Worm (Caenorhabditis elegans): ENCODE results near the gene pqn-42.

Gene pqn-42

DNA sequence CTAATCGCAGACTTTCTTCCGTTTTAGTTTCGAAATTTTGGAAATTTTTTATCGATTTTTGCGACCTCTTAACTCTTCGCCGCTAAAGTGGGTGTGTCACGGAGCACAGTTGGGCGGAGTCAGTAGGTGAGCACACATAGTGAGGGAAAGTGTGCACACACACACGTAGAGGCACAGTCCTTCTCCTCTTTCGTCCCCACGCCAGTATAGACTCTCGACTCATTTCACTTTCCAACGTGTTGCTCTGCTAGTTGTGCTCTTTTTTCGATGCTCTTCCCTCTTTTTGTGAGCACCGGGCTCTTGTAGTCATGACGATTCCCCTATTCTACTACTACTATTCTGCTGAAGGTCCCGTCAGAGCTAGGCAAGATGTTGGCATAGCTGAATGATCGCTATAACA lies 6.3 kb downstream of the pqn-42 start:
- TF ChIP-seq pbrm-1 (GFP tag; IDR thresholded peaks at IDR 0.05) (0 out of 2 replicates have a peak, but pooled peaks have one; percentile 42), lin-54 (GFP tag; optimal IDR thresholded peaks at IDR 0.05) (no peak), ets-4 (GFP tag; optimal IDR thresholded peaks at IDR 0.05) (no peak), zim-3 (tag; optimal IDR thresholded peaks at IDR 0.05) (no peak), snpc-1.3 (tag; optimal IDR thresholded peaks at IDR 0.05; ENCODE audit: insufficient read depth) (no peak), pha-4 (tag; optimal IDR thresholded peaks at IDR 0.05) (no peak), snpc-4 (GFP tag; optimal IDR thresholded peaks at IDR 0.05) (no peak), snpc-4 (tag; optimal IDR thresholded peaks at IDR 0.05) (no peak), cebp-2 (GFP tag; IDR thresholded peaks at IDR 0.05) (no peak), F10E7.11 (tag; optimal IDR thresholded peaks at IDR 0.05) (no peak), hsf-1 (GFP tag; IDR thresholded peaks at IDR 0.05) (peak; percentile 35; the same call in 1 of the 2 replicates), aptf-2 (GFP tag; conservative IDR thresholded peaks at IDR 0.05) (no peak), nhr-80 (tag; optimal IDR thresholded peaks at IDR 0.05) (peak; percentile 71), mcd-1 (GFP tag; IDR thresholded peaks at IDR 0.05) (0 out of 2 replicates have a peak, but pooled peaks have one; percentile 6), dox-1 (GFP tag; IDR thresholded peaks at IDR 0.05) (peak; percentile 56), atf-7 (tag; optimal IDR thresholded peaks at IDR 0.05) (no peak), athp-1 (tag; optimal IDR thresholded peaks at IDR 0.05) (no peak), ztf-6 (GFP tag; IDR thresholded peaks at IDR 0.05) (no peak), F23B12.7 (tag; optimal IDR thresholded peaks at IDR 0.05; ENCODE audit: insufficient read depth) (no peak), B0261.1 (tag; optimal IDR thresholded peaks at IDR 0.05) (no peak), B0019.2 (GFP tag; conservative IDR thresholded peaks at IDR 0.05) (no peak), F37B4.10 (GFP tag; IDR thresholded peaks at IDR 0.05) (no peak), unc-130 (GFP tag; optimal IDR thresholded peaks at IDR 0.05) (no peak), nhr-90 (tag; optimal IDR thresholded peaks at IDR 0.05) (no peak), ceh-91 (GFP tag; IDR thresholded peaks at IDR 0.05) (no peak), lsl-1 (GFP tag; optimal IDR thresholded peaks at IDR 0.05) (no peak), egl-44 (GFP tag; IDR thresholded peaks at IDR 0.05) (0 out of 2 replicates have a peak, but pooled peaks have one; percentile 9), Y95B8A.8 (GFP tag; IDR thresholded peaks at IDR 0.05) (no peak), ztf-3 (GFP tag; optimal IDR thresholded peaks at IDR 0.05) (no peak), let-526 (GFP tag; IDR thresholded peaks at IDR 0.05) (no peak), ekl-4 (GFP tag; IDR thresholded peaks at IDR 0.05) (no peak), nfya-1 (tag; optimal IDR thresholded peaks at IDR 0.05; ENCODE audit: borderline replicate concordance, insufficient read depth) (no peak), hmg-1.2 (GFP tag; IDR thresholded peaks at IDR 0.05) (0 out of 2 replicates have a peak, but pooled peaks have one; percentile 17), ztf-22 (GFP tag; optimal IDR thresholded peaks at IDR 0.05) (no peak), die-1 (tag; optimal IDR thresholded peaks at IDR 0.05) (no peak), somi-1 (GFP tag; optimal IDR thresholded peaks at IDR 0.05) (no peak), madf-6 (GFP tag; IDR thresholded peaks at IDR 0.05) (peak; percentile 17; the same call in 1 of the 2 replicates), nfyb-1 (GFP tag; IDR thresholded peaks at IDR 0.05) (peak; percentile 61), unc-62 (GFP tag; optimal IDR thresholded peaks at IDR 0.05) (no peak), ztf-28 (GFP tag; IDR thresholded peaks at IDR 0.05) (no peak), egrh-3 (GFP tag; IDR thresholded peaks at IDR 0.05) (no peak), efl-1 (GFP tag; optimal IDR thresholded peaks at IDR 0.05) (no peak), nhr-27 (tag; optimal IDR thresholded peaks at IDR 0.05) (no peak), lin-26 (GFP tag; IDR thresholded peaks at IDR 0.05) (no peak), ceh-27 (GFP tag; optimal IDR thresholded peaks at IDR 0.05) (no peak), hrde-1 (tag; optimal IDR thresholded peaks at IDR 0.05; ENCODE audit: borderline replicate concordance) (no peak), hlh-12 (tag; optimal IDR thresholded peaks at IDR 0.05) (no peak), snpc-3.4 (tag; optimal IDR thresholded peaks at IDR 0.05) (no peak), lir-1 (GFP tag; conservative IDR thresholded peaks at IDR 0.05) (no peak)

Data from whole organism, young adult.